Worm (Caenorhabditis elegans): ENCODE data around the gene chup-1.

- no peak for TF ChIP-seq ceh-28 (tag; optimal IDR thresholded peaks at IDR 0.05)
- no peak for TF ChIP-seq elt-1 (tag; optimal IDR thresholded peaks at IDR 0.05)
- no peak for TF ChIP-seq nhr-76 (tag; optimal IDR thresholded peaks at IDR 0.05)
- no peak for TF ChIP-seq nhr-28 (tag; optimal IDR thresholded peaks at IDR 0.05)
- TF ChIP-seq fkh-2 (tag; optimal IDR thresholded peaks at IDR 0.05) = no peak
- TF ChIP-seq pha-4 (tag; optimal IDR thresholded peaks at IDR 0.05) = no peak
- TF ChIP-seq nhr-77 (tag; optimal IDR thresholded peaks at IDR 0.05) = no peak
- no peak for TF ChIP-seq skn-1 (tag; optimal IDR thresholded peaks at IDR 0.05)
- TF ChIP-seq ztf-11 (tag; optimal IDR thresholded peaks at IDR 0.05) = no peak
- no peak for TF ChIP-seq aly-2 (tag; optimal IDR thresholded peaks at IDR 0.05)
These were observed 43.4 kb downstream of the chup-1 start, which contains the start of gene sec-15 for ce11 chrX:8835405-8835804.
